Worm (Caenorhabditis elegans) whole organism, L3 larva: ENCODE data around the gene elmd-1.

Experiments used
- R02D3.7 ChIP-seq: fragments of 150-350 bp; optimal IDR thresholded peaks from 2 replicates; lab custom pipeline; 2014; ENCODE audit warnings: missing biosample characterization, missing genetic modification characterization
- ZK546.5 ChIP-seq: sonication (generic microtip); optimal IDR thresholded peaks from 2 replicates; lab custom pipeline; 2017; ENCODE audit warnings: missing biosample characterization, missing genetic modification characterization
- aly-2 ChIP-seq: fragments of 150-350 bp; optimal IDR thresholded peaks from 2 replicates; lab custom pipeline; 2014; ENCODE audit warnings: missing biosample characterization, missing genetic modification characterization
- ama-1 ChIP-seq: fragments of 150-350 bp; optimal IDR thresholded peaks from 2 replicates; lab custom pipeline; 2018
- ceh-16 ChIP-seq: sonication (generic microtip); optimal IDR thresholded peaks from 2 replicates; lab custom pipeline; 2017; ENCODE audit warnings: missing biosample characterization, missing genetic modification characterization
- ceh-28 ChIP-seq: fragments of 150-350 bp; optimal IDR thresholded peaks from 2 replicates; lab custom pipeline; 2014; ENCODE audit warnings: missing biosample characterization, missing genetic modification reagents, missing genetic modification characterization
- ceh-82 ChIP-seq: fragments of 150-350 bp; optimal IDR thresholded peaks from 2 replicates; lab custom pipeline; 2014; ENCODE audit warnings: missing biosample characterization, missing genetic modification characterization
- ceh-9 ChIP-seq: sonication (generic microtip); optimal IDR thresholded peaks from 2 replicates; lab custom pipeline; 2018; ENCODE audit warnings: missing biosample characterization, missing genetic modification characterization
- daf-12 ChIP-seq: fragments of 150-350 bp; optimal IDR thresholded peaks from 2 replicates; lab custom pipeline; 2014; ENCODE audit warnings: missing biosample characterization, missing genetic modification reagents, missing genetic modification characterization
- egl-27 ChIP-seq: sonication (generic microtip); optimal IDR thresholded peaks from 4 replicates; lab custom pipeline; 2017; ENCODE audit warnings: missing biosample characterization, missing genetic modification reagents, missing genetic modification characterization
- egl-5 ChIP-seq: fragments of 150-350 bp; optimal IDR thresholded peaks from 2 replicates; lab custom pipeline; 2017; ENCODE audit warnings: missing biosample characterization, missing genetic modification reagents, missing genetic modification characterization, inconsistent platforms
- elt-1 ChIP-seq: fragments of 150-350 bp; optimal IDR thresholded peaks from 2 replicates; lab custom pipeline; 2014; ENCODE audit warnings: missing biosample characterization, missing genetic modification characterization
- elt-2 ChIP-seq: sonication (generic microtip); optimal IDR thresholded peaks from 2 replicates; lab custom pipeline; 2016; ENCODE audit warnings: missing genetic modification reagents, mild to moderate bottlenecking, missing genetic modification characterization, missing compliant biosample characterization
- elt-3 ChIP-seq, 3 experiments: fragments of 150-350 bp in 1 of 3; sonication (generic microtip) in 2 of 3; optimal IDR thresholded peaks; 2 replicates in 2 of 3; 4 replicates in 1 of 3; lab custom pipeline; 2014 to 2017; ENCODE audit warnings: missing biosample characterization in 3 of 3, missing genetic modification characterization in 3 of 3
- fkh-10 ChIP-seq: sonication (generic microtip); optimal IDR thresholded peaks from 2 replicates; lab custom pipeline; 2017; ENCODE audit warnings: missing biosample characterization, missing genetic modification reagents, missing genetic modification characterization
- fkh-2 ChIP-seq: fragments of 150-350 bp; optimal IDR thresholded peaks from 2 replicates; lab custom pipeline; 2014; ENCODE audit warnings: missing biosample characterization, missing genetic modification reagents, missing genetic modification characterization
- fos-1 ChIP-seq: fragments of 150-350 bp; optimal IDR thresholded peaks from 2 replicates; lab custom pipeline; 2014; ENCODE audit warnings: missing biosample characterization, missing genetic modification characterization
- hmg-11 ChIP-seq: sonication (generic microtip); optimal IDR thresholded peaks from 2 replicates; lab custom pipeline; 2016; ENCODE audit warnings: missing genetic modification characterization, missing compliant biosample characterization
- jun-1 ChIP-seq: fragments of 150-350 bp; optimal IDR thresholded peaks from 2 replicates; lab custom pipeline; 2014; ENCODE audit warnings: missing biosample characterization, missing genetic modification reagents, missing genetic modification characterization
- lin-15B ChIP-seq: fragments of 150-350 bp; optimal IDR thresholded peaks from 2 replicates; lab custom pipeline; 2014; ENCODE audit warnings: missing biosample characterization, missing genetic modification characterization
- lin-39 ChIP-seq: fragments of 150-350 bp; optimal IDR thresholded peaks from 2 replicates; lab custom pipeline; 2018; ENCODE audit warnings: missing biosample characterization, missing genetic modification reagents, missing genetic modification characterization
- lsy-12 ChIP-seq: sonication (generic microtip); optimal IDR thresholded peaks from 2 replicates; lab custom pipeline; 2016; ENCODE audit warnings: mild to moderate bottlenecking, missing genetic modification characterization, missing compliant biosample characterization
- mdl-1 ChIP-seq: fragments of 150-350 bp; optimal IDR thresholded peaks from 2 replicates; lab custom pipeline; 2014; ENCODE audit warnings: missing biosample characterization, missing genetic modification characterization
- mml-1 ChIP-seq: fragments of 150-350 bp; sonication (generic microtip); optimal IDR thresholded peaks from 3 replicates; lab custom pipeline; 2014; ENCODE audit warnings: missing biosample characterization, missing genetic modification characterization
- nfya-1 ChIP-seq: sonication (generic microtip); optimal IDR thresholded peaks from 2 replicates; lab custom pipeline; 2017; ENCODE audit warnings: missing genetic modification characterization, mild to moderate bottlenecking, missing compliant biosample characterization, antibody characterized with exemption, moderate library complexity; ENCODE audit not compliant: insufficient read depth
- nhr-11 ChIP-seq: fragments of 150-350 bp; optimal IDR thresholded peaks from 2 replicates; lab custom pipeline; 2014; ENCODE audit warnings: missing biosample characterization, missing genetic modification characterization
- nhr-12 ChIP-seq: fragments of 150-350 bp; optimal IDR thresholded peaks from 2 replicates; lab custom pipeline; 2014; ENCODE audit warnings: missing biosample characterization, missing genetic modification characterization
- nhr-23 ChIP-seq: fragments of 150-350 bp; optimal IDR thresholded peaks from 2 replicates; lab custom pipeline; 2014; ENCODE audit warnings: missing biosample characterization, missing genetic modification reagents, missing genetic modification characterization
- nhr-237 ChIP-seq: fragments of 150-350 bp; optimal IDR thresholded peaks from 2 replicates; lab custom pipeline; 2014; ENCODE audit warnings: missing biosample characterization, missing genetic modification characterization
- nhr-25 ChIP-seq: sonication (generic microtip); optimal IDR thresholded peaks from 2 replicates; lab custom pipeline; 2017; ENCODE audit warnings: missing biosample characterization, missing genetic modification characterization
- nhr-67 ChIP-seq: fragments of 150-350 bp; optimal IDR thresholded peaks from 2 replicates; lab custom pipeline; 2014; ENCODE audit warnings: missing biosample characterization, missing genetic modification characterization
- nhr-76 ChIP-seq: fragments of 150-350 bp; sonication (generic microtip); optimal IDR thresholded peaks from 5 replicates; lab custom pipeline; 2014; ENCODE audit warnings: missing biosample characterization, missing genetic modification characterization
- nhr-77 ChIP-seq: fragments of 150-350 bp; optimal IDR thresholded peaks from 2 replicates; lab custom pipeline; 2014; ENCODE audit warnings: missing biosample characterization, missing genetic modification characterization
- pha-4 ChIP-seq: fragments of 150-350 bp; optimal IDR thresholded peaks from 2 replicates; lab custom pipeline; 2014; ENCODE audit warnings: missing biosample characterization, missing genetic modification reagents, missing genetic modification characterization
- pqm-1 ChIP-seq: fragments of 150-350 bp; optimal IDR thresholded peaks from 2 replicates; lab custom pipeline; 2017; ENCODE audit warnings: missing biosample characterization, missing genetic modification characterization, inconsistent platforms
- sea-2 ChIP-seq: fragments of 150-350 bp; sonication (generic microtip); optimal IDR thresholded peaks from 4 replicates; lab custom pipeline; 2014; ENCODE audit warnings: missing biosample characterization, missing genetic modification reagents, missing genetic modification characterization
- snpc-4 ChIP-seq: fragments of 150-350 bp; optimal IDR thresholded peaks from 2 replicates; lab custom pipeline; 2014; ENCODE audit warnings: missing biosample characterization, missing genetic modification characterization
- tbx-2 ChIP-seq: sonication (generic microtip); optimal IDR thresholded peaks from 2 replicates; lab custom pipeline; 2016; ENCODE audit warnings: mild to moderate bottlenecking, missing genetic modification characterization, missing compliant biosample characterization
- unc-39 ChIP-seq: sonication (generic microtip); optimal IDR thresholded peaks from 4 replicates; lab custom pipeline; 2017; ENCODE audit warnings: missing biosample characterization, missing genetic modification characterization
- unc-62 ChIP-seq: fragments of 150-350 bp; sonication (generic microtip); optimal IDR thresholded peaks from 4 replicates; lab custom pipeline; 2014; ENCODE audit warnings: missing biosample characterization, missing genetic modification reagents, missing genetic modification characterization
- zag-1 ChIP-seq: fragments of 150-350 bp; optimal IDR thresholded peaks from 2 replicates; lab custom pipeline; 2014; ENCODE audit warnings: missing biosample characterization, missing genetic modification characterization
- ztf-11 ChIP-seq: fragments of 150-350 bp; optimal IDR thresholded peaks from 2 replicates; lab custom pipeline; 2014; ENCODE audit warnings: missing biosample characterization, missing genetic modification characterization
- ztf-4 ChIP-seq: fragments of 150-350 bp; optimal IDR thresholded peaks from 2 replicates; lab custom pipeline; 2014; ENCODE audit warnings: missing biosample characterization, missing genetic modification characterization

elmd-1 gene

ce11 chrIII:3382465-3382864, 7.3 kb upstream of the elmd-1 start:
- TF ChIP-seq ztf-11 (no peak), fkh-2 (tag; lab: Kevin White, UChicago) (no peak), ama-1 (no peak), nhr-77 (tag; lab: Kevin White, UChicago) (no peak), hmg-11 (tag; lab: Kevin White, UChicago) (no peak), ceh-16 (tag; lab: Kevin White, UChicago) (no peak), elt-3 (tag; optimal IDR thresholded peaks at IDR 0.05; lab: Kevin White, UChicago) (no peak), pqm-1 (tag; lab: Kevin White, UChicago) (no peak), unc-39 (no peak), sea-2 (GFP tag; lab: Kevin White, UChicago) (no peak), mdl-1 (no peak), zag-1 (no peak), nhr-11 (tag; lab: Kevin White, UChicago) (no peak), nfya-1 (tag; lab: Kevin White, UChicago) (no peak), elt-2 (tag; lab: Kevin White, UChicago) (no peak)
- TF ChIP-seq, all 47 proteins: peak for 0

DNA sequence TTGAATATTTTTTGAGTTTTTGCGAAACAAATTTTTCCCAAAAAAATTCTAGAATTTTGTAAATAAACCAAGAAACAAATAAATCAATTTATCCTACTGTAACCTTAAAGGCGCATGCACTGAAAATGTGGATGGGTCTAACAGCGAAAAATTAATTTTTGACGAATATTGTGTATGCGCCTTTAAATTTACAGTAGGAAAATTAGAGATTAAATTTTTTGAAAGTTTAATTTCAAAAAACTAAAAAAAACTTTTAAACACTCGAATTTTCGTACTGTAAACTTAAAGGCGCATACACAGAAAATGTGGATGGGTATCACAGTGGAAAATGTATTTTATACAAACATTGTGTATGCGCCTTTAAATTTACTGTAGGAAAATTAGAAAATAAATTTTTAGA, 425 bp downstream of the elmd-1 start:
- TF ChIP-seq ztf-11 = no peak
- TF ChIP-seq zag-1 = no peak
- TF ChIP-seq elt-2 (tag; lab: Kevin White, UChicago) = no peak
- no peak for TF ChIP-seq jun-1 (tag; lab: Kevin White, UChicago)
- TF ChIP-seq nhr-12 (tag; lab: Kevin White, UChicago) = no peak
- no peak for TF ChIP-seq ceh-16 (tag; lab: Kevin White, UChicago)
- TF ChIP-seq daf-12 (tag; lab: Kevin White, UChicago) = no peak
- no peak for TF ChIP-seq hmg-11 (tag; lab: Kevin White, UChicago)
- no peak for TF ChIP-seq lin-15B (tag; lab: Kevin White, UChicago)
- no peak for TF ChIP-seq nhr-25 (tag; lab: Kevin White, UChicago)
- no peak for TF ChIP-seq unc-62 (GFP tag; lab: Kevin White, UChicago)

DNA sequence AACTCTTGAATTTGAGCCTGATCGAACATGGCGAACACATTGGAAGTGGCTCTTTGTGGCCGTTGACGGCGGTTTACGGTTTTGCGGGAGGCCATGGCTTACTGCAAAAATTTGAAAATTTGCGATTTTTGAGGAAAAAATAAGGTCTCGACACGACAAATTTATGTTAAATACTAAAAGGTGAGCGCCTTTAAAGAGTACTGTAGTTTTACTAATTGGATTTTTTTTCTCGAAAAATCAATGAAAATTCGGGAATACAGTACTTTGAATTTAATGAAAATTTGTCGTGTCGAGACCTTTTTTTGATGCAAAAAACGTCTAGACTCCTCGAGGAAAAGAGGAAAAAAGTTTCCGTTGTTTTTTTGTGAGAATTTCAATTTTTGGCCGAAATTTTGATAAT, 4.0 kb downstream of the elmd-1 start, which contains the start of gene mlc-4:
mlc-4 (minus strand) TSS at position 101 of the 400 bp plus-strand sequence.
- no peak for TF ChIP-seq lsy-12 (tag; lab: Kevin White, UChicago)
- TF ChIP-seq, all 47 proteins: peak for 0

ce11 chrIII:3395112-3395511, 5.4 kb downstream of the elmd-1 start:
- TF ChIP-seq ceh-28 (tag; lab: Kevin White, UChicago) = peak; percentile 63
- no peak for TF ChIP-seq egl-5 (tag; lab: Kevin White, UChicago)
- no peak for TF ChIP-seq mml-1 (tag; lab: Kevin White, UChicago)
- peak; percentile 31 for TF ChIP-seq nhr-23 (tag; lab: Kevin White, UChicago)
- no peak for TF ChIP-seq elt-1
- TF ChIP-seq ama-1 = peak; percentile 6
- TF ChIP-seq nfya-1 (tag; lab: Kevin White, UChicago) = no peak

DNA sequence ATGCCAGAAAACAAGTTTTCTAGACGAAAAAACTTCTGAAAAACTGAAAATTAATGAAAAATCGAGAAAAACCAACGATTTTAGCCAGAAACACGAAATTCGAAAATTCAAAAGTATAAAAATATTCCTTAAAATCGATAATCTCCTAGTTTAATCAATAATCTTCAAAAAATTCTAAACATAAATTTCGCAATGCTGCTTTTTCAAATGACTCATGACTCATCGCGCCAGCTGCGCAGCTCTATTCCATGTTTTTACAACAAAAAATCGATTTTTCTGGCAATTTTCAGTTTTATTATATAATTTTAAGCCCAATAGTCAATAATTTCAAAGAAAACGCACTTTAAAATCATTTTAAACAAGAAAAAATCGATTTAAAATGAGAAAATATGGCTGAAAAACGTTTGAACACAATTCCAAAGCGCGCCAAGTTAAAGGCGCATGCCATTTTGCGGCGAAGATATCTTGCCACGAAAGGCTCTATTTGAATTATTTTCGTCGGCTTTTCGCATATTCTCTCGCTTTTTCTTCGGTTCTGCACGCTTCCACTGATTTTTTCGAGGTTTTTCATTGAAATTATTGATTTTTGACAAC, 6.3 kb downstream of the elmd-1 start, which contains the start of gene cri-3:
cri-3 (plus strand) TSS at position 482 of the 594 bp plus-strand sequence.
- no peak for TF ChIP-seq tbx-2 (tag; lab: Kevin White, UChicago)
- no peak for TF ChIP-seq fkh-2 (tag; lab: Kevin White, UChicago)
- TF ChIP-seq unc-62 (GFP tag; lab: Kevin White, UChicago) = no peak
- no peak for TF ChIP-seq egl-27
- TF ChIP-seq lin-39 (tag; lab: Kevin White, UChicago) = peak; percentile 31
- no peak for TF ChIP-seq ceh-16 (tag; lab: Kevin White, UChicago)
- no peak for TF ChIP-seq fos-1 (tag; lab: Kevin White, UChicago)
- TF ChIP-seq pha-4 (tag; lab: Kevin White, UChicago) = peak; percentile 22
- no peak for TF ChIP-seq aly-2
- no peak for TF ChIP-seq ztf-4 (tag; lab: Kevin White, UChicago)
- TF ChIP-seq mdl-1 = no peak
- TF ChIP-seq pqm-1 (tag; lab: Kevin White, UChicago) = no peak
- TF ChIP-seq nhr-23 (tag; lab: Kevin White, UChicago) = no peak
- TF ChIP-seq ama-1 = no peak
- TF ChIP-seq ZK546.5 (tag; lab: Kevin White, UChicago) = no peak
- peak; percentile 29 for TF ChIP-seq lin-15B (tag; lab: Kevin White, UChicago)
- peak; percentile 30 for TF ChIP-seq ceh-28 (tag; lab: Kevin White, UChicago)
- TF ChIP-seq elt-1 = no peak
- no peak for TF ChIP-seq daf-12 (tag; lab: Kevin White, UChicago)
- no peak for TF ChIP-seq nhr-237 (tag; lab: Kevin White, UChicago)
- TF ChIP-seq egl-5 (tag; lab: Kevin White, UChicago) = no peak
- no peak for TF ChIP-seq elt-3 (tag; optimal IDR thresholded peaks at IDR 0.05; lab: Kevin White, UChicago)
- no peak for TF ChIP-seq ceh-9 (tag; lab: Kevin White, UChicago)
- no peak for TF ChIP-seq nhr-12 (tag; lab: Kevin White, UChicago)
- peak; percentile 63 for TF ChIP-seq hmg-11 (tag; lab: Kevin White, UChicago)
- TF ChIP-seq ztf-11 = no peak
- TF ChIP-seq fkh-10 (GFP tag; lab: Kevin White, UChicago) = no peak
- TF ChIP-seq snpc-4 (tag; lab: Kevin White, UChicago) = no peak
- no peak for TF ChIP-seq ceh-82
- TF ChIP-seq nhr-76 (tag; lab: Kevin White, UChicago) = no peak
- TF ChIP-seq R02D3.7 (tag; lab: Kevin White, UChicago) = no peak
- TF ChIP-seq lsy-12 (tag; lab: Kevin White, UChicago) = no peak
- no peak for TF ChIP-seq nhr-67 (tag; lab: Kevin White, UChicago)
